Fruit fly (Drosophila melanogaster) whole organism, embryonic: ENCODE data around the gene Polr2D.

Source experiments
- Ada2b ChIP-seq: fragments of 200-800 bp; sonication (Bioruptor generic); IDR thresholded peaks from 2 replicates; pipeline ENCODE4 v1.3.6; 2022; ENCODE audit warnings: missing biosample characterization, missing genetic modification characterization
- B-H2 ChIP-seq: fragments of 200-800 bp; sonication (Bioruptor generic); optimal IDR thresholded peaks from 2 replicates; lab custom pipeline; 2018; ENCODE audit warnings: missing biosample characterization, mild to moderate bottlenecking, missing genetic modification characterization
- CG10209 ChIP-seq: fragments of 200-800 bp; sonication (Bioruptor generic); optimal IDR thresholded peaks from 3 replicates; lab custom pipeline; 2017; ENCODE audit warnings: missing biosample characterization, mild to moderate bottlenecking, missing genetic modification characterization, missing genetic modification reagents
- CG11456 ChIP-seq: fragments of 200-800 bp; sonication (Bioruptor generic); IDR thresholded peaks from 3 replicates; pipeline ENCODE4 v1.3.6; 2022; ENCODE audit warnings: missing biosample characterization, missing genetic modification characterization
- CG11504 ChIP-seq: fragments of 200-800 bp; sonication (Bioruptor generic); optimal IDR thresholded peaks from 3 replicates; lab custom pipeline; 2019; ENCODE audit warnings: missing biosample characterization, mild to moderate bottlenecking, missing genetic modification characterization, moderate library complexity
- CG1233 ChIP-seq: fragments of 200-800 bp; sonication (Bioruptor generic); optimal IDR thresholded peaks from 4 replicates; lab custom pipeline; 2018; ENCODE audit warnings: missing biosample characterization, mild to moderate bottlenecking, missing genetic modification characterization
- CG14050 ChIP-seq: fragments of 200-800 bp; sonication (Bioruptor generic); IDR thresholded peaks from 3 replicates; pipeline ENCODE4 v1.3.6; 2022; ENCODE audit warnings: missing biosample characterization, missing genetic modification characterization
- CG1602 ChIP-seq: fragments of 200-800 bp; sonication (Bioruptor generic); optimal IDR thresholded peaks from 3 replicates; lab custom pipeline; 2016; ENCODE audit warnings: missing biosample characterization, missing genetic modification characterization
- CG18011 ChIP-seq: fragments of 200-800 bp; sonication (Bioruptor generic); optimal IDR thresholded peaks from 2 replicates; lab custom pipeline; 2017; ENCODE audit warnings: missing biosample characterization, missing genetic modification characterization, mild to moderate bottlenecking, moderate library complexity, missing genotype
- CG2678 ChIP-seq: fragments of 200-800 bp; sonication (Bioruptor generic); optimal IDR thresholded peaks from 3 replicates; lab custom pipeline; 2019; ENCODE audit warnings: missing biosample characterization, mild to moderate bottlenecking, missing genetic modification characterization, moderate library complexity
- CG3281 ChIP-seq: fragments of 200-800 bp; sonication (Bioruptor generic); optimal IDR thresholded peaks from 3 replicates; lab custom pipeline; 2017; ENCODE audit warnings: missing biosample characterization, mild to moderate bottlenecking, missing genetic modification characterization
- CG34422 ChIP-seq: fragments of 200-800 bp; sonication (Bioruptor generic); IDR thresholded peaks from 3 replicates; pipeline ENCODE4 v1.3.6; 2022; ENCODE audit warnings: missing biosample characterization, missing genetic modification characterization
- CG3838 ChIP-seq: fragments of 200-800 bp; sonication (Bioruptor generic); optimal IDR thresholded peaks from 3 replicates; lab custom pipeline; 2016; ENCODE audit warnings: missing biosample characterization, missing genetic modification characterization
- CG42726 ChIP-seq: fragments of 200-800 bp; sonication (Bioruptor generic); IDR thresholded peaks from 2 replicates; pipeline ENCODE4 v1.3.6; 2022; ENCODE audit warnings: missing biosample characterization, missing genetic modification characterization; ENCODE audit not compliant: partially characterized antibody
- CG6654 ChIP-seq: fragments of 200-800 bp; sonication (Bioruptor generic); optimal IDR thresholded peaks from 2 replicates; lab custom pipeline; 2017; ENCODE audit warnings: missing biosample characterization, mild to moderate bottlenecking, missing genetic modification characterization
- CG6791 ChIP-seq: fragments of 200-800 bp; sonication (Bioruptor generic); IDR thresholded peaks from 3 replicates; pipeline ENCODE4 v1.3.6; 2022; ENCODE audit warnings: missing biosample characterization, missing genetic modification characterization; ENCODE audit not compliant: partially characterized antibody
- CG7786 ChIP-seq: fragments of 200-800 bp; sonication (Bioruptor generic); optimal IDR thresholded peaks from 2 replicates; lab custom pipeline; 2016; ENCODE audit warnings: missing biosample characterization, missing genetic modification characterization
- CG7928 ChIP-seq: fragments of 200-800 bp; sonication (Bioruptor generic); optimal IDR thresholded peaks from 2 replicates; lab custom pipeline; 2017; ENCODE audit warnings: missing biosample characterization, mild to moderate bottlenecking, missing genetic modification characterization
- CG8089 ChIP-seq: fragments of 200-800 bp; sonication (Bioruptor generic); optimal IDR thresholded peaks from 3 replicates; lab custom pipeline; 2016; ENCODE audit warnings: missing biosample characterization, missing genetic modification characterization
- CG8388 ChIP-seq: fragments of 200-800 bp; sonication (Bioruptor generic); optimal IDR thresholded peaks from 2 replicates; lab custom pipeline; 2019; ENCODE audit warnings: missing biosample characterization, mild to moderate bottlenecking, missing genetic modification characterization, moderate library complexity
- CG9609 ChIP-seq: fragments of 200-800 bp; sonication (Bioruptor generic); optimal IDR thresholded peaks from 3 replicates; lab custom pipeline; 2016; ENCODE audit warnings: missing biosample characterization, missing genetic modification characterization
- CTCF ChIP-seq: fragments of 200-800 bp; sonication (Bioruptor generic); optimal IDR thresholded peaks from 2 replicates; lab custom pipeline; 2017; ENCODE audit warnings: missing biosample characterization, mild to moderate bottlenecking, missing genetic modification characterization, moderate library complexity
- Dip2 ChIP-seq: fragments of 200-800 bp; sonication (Bioruptor generic); IDR thresholded peaks from 2 replicates; pipeline ENCODE4 v1.3.6; 2022; ENCODE audit warnings: missing biosample characterization, missing genetic modification characterization
- Dll ChIP-seq: fragments of 200-800 bp; sonication (Bioruptor generic); IDR thresholded peaks from 4 replicates; pipeline ENCODE4 v1.3.6; 2022; ENCODE audit warnings: missing biosample characterization, missing genetic modification characterization; ENCODE audit not compliant: partially characterized antibody
- H15 ChIP-seq: fragments of 200-800 bp; sonication (Bioruptor generic); IDR thresholded peaks from 3 replicates; pipeline ENCODE4 v1.3.6; 2022; ENCODE audit warnings: missing biosample characterization, missing genetic modification characterization
- HLH4C ChIP-seq: fragments of 200-800 bp; sonication (Bioruptor generic); IDR thresholded peaks from 3 replicates; pipeline ENCODE4 v1.3.6; 2022; ENCODE audit warnings: missing biosample characterization, missing genetic modification characterization; ENCODE audit not compliant: partially characterized antibody
- MTF-1 ChIP-seq: fragments of 200-800 bp; sonication (Bioruptor generic); optimal IDR thresholded peaks from 2 replicates; lab custom pipeline; 2018; ENCODE audit warnings: missing biosample characterization, mild to moderate bottlenecking, missing genetic modification characterization, borderline replicate concordance
- Meics ChIP-seq: fragments of 200-800 bp; sonication (Bioruptor generic); optimal IDR thresholded peaks from 2 replicates; lab custom pipeline; 2017; ENCODE audit warnings: missing biosample characterization, mild to moderate bottlenecking, missing genetic modification characterization
- NC2α ChIP-seq: fragments of 200-800 bp; sonication (Bioruptor generic); optimal IDR thresholded peaks from 2 replicates; lab custom pipeline; 2016; ENCODE audit warnings: missing biosample characterization, missing genetic modification characterization
- Xbp1 ChIP-seq: fragments of 200-800 bp; sonication (Bioruptor generic); optimal IDR thresholded peaks from 3 replicates; lab custom pipeline; 2016; ENCODE audit warnings: missing biosample characterization, mild to moderate bottlenecking, missing genetic modification characterization
- ac ChIP-seq: fragments of 200-800 bp; sonication (Bioruptor generic); optimal IDR thresholded peaks from 3 replicates; lab custom pipeline; 2017; ENCODE audit warnings: missing biosample characterization, mild to moderate bottlenecking, missing genetic modification characterization
- ap ChIP-seq: fragments of 200-800 bp; sonication (Bioruptor generic); IDR thresholded peaks from 2 replicates; pipeline ENCODE4 v1.3.6; 2022; ENCODE audit warnings: missing biosample characterization, missing genetic modification characterization
- bsh ChIP-seq, 2 experiments: fragments of 200-800 bp; sonication (Bioruptor generic); optimal IDR thresholded peaks; 2 replicates each; lab custom pipeline; 2017 to 2018; ENCODE audit warnings: mild to moderate bottlenecking in 2 of 2, missing biosample characterization in 2 of 2, missing genetic modification characterization in 2 of 2, moderate library complexity in 1 of 2
- corto ChIP-seq: fragments of 200-800 bp; sonication (Bioruptor generic); optimal IDR thresholded peaks from 2 replicates; lab custom pipeline; 2016; ENCODE audit warnings: missing biosample characterization, mild to moderate bottlenecking, missing genetic modification characterization, moderate library complexity
- dan ChIP-seq: fragments of 200-800 bp; sonication (Bioruptor generic); IDR thresholded peaks from 2 replicates; pipeline ENCODE4 v1.3.6; 2022; ENCODE audit warnings: missing biosample characterization, missing genetic modification characterization
- eve ChIP-seq, 2 experiments: fragments of >200 bp; optimal IDR thresholded peaks; 2 replicates each; lab custom pipeline; 2017; ENCODE audit warnings: missing biosample characterization in 2 of 2, missing genetic modification characterization in 2 of 2
- ewg ChIP-seq: fragments of 200-800 bp; sonication (Bioruptor generic); optimal IDR thresholded peaks from 3 replicates; lab custom pipeline; 2017; ENCODE audit warnings: mild to moderate bottlenecking, missing biosample characterization, missing genetic modification reagents, missing genetic modification characterization
- grn ChIP-seq: fragments of 200-800 bp; sonication (Bioruptor generic); optimal IDR thresholded peaks from 3 replicates; lab custom pipeline; 2017; ENCODE audit warnings: missing biosample characterization, missing genetic modification characterization
- hth ChIP-seq: fragments of >200 bp; optimal IDR thresholded peaks from 2 replicates; lab custom pipeline; 2017; ENCODE audit warnings: inconsistent platforms
- knrl ChIP-seq: fragments of 200-800 bp; sonication (Bioruptor generic); IDR thresholded peaks from 3 replicates; pipeline ENCODE4 v1.3.6; 2022; ENCODE audit warnings: missing biosample characterization, missing genetic modification characterization; ENCODE audit not compliant: partially characterized antibody
- nau ChIP-seq: fragments of 200-800 bp; sonication (Bioruptor generic); optimal IDR thresholded peaks from 3 replicates; lab custom pipeline; 2017; ENCODE audit warnings: missing biosample characterization, mild to moderate bottlenecking, missing genetic modification characterization, missing genetic modification reagents
- nmo ChIP-seq: fragments of 200-800 bp; sonication (Bioruptor generic); optimal IDR thresholded peaks from 2 replicates; lab custom pipeline; 2018; ENCODE audit warnings: missing biosample characterization, mild to moderate bottlenecking, missing genetic modification characterization, moderate library complexity
- otp ChIP-seq: fragments of 200-800 bp; sonication (Bioruptor generic); IDR thresholded peaks from 3 replicates; pipeline ENCODE4, ENCODE4 v1.3.6; 2022; ENCODE audit warnings: missing biosample characterization, missing genetic modification characterization
- pan ChIP-seq, 4 experiments: fragments of >200 bp in 3 of 4; fragments of 200-800 bp in 1 of 4; sonication (Bioruptor generic) in 1 of 4; optimal IDR thresholded peaks in 3 of 4; IDR thresholded peaks in 1 of 4; 2 replicates each; pipeline versions ENCODE4 v1.3.6 to Lab custom; 2017 to 2022; ENCODE audit warnings: missing biosample characterization in 2 of 4, missing genetic modification characterization in 2 of 4, mixed read lengths in 1 of 4
- peb ChIP-seq: fragments of 200-800 bp; sonication (Bioruptor generic); IDR thresholded peaks from 2 replicates; pipeline ENCODE4 v1.3.6; 2022; ENCODE audit warnings: missing biosample characterization, missing genetic modification characterization
- rib ChIP-seq: fragments of 200-800 bp; sonication (Bioruptor generic); IDR thresholded peaks from 2 replicates; pipeline ENCODE4 v1.3.6; 2022; ENCODE audit warnings: missing biosample characterization, missing genetic modification characterization
- tgo ChIP-seq: fragments of 200-800 bp; sonication (Bioruptor generic); IDR thresholded peaks from 3 replicates; pipeline ENCODE4 v1.3.6; 2022; ENCODE audit warnings: missing biosample characterization, missing genetic modification characterization
- tll ChIP-seq, 2 experiments: fragments of 200-800 bp in 1 of 2; fragments of >200 bp in 1 of 2; sonication (Bioruptor generic) in 1 of 2; optimal IDR thresholded peaks; 2 replicates each; lab custom pipeline; 2017 to 2019; ENCODE audit warnings: missing biosample characterization in 2 of 2, missing genetic modification characterization in 2 of 2, mild to moderate bottlenecking in 1 of 2, moderate library complexity in 1 of 2
- trem ChIP-seq: fragments of 200-800 bp; optimal IDR thresholded peaks from 3 replicates; lab custom pipeline; 2019; ENCODE audit warnings: missing biosample characterization, mild to moderate bottlenecking, missing genetic modification characterization, moderate library complexity
- yki ChIP-seq: fragments of >200 bp; optimal IDR thresholded peaks from 3 replicates; lab custom pipeline; 2018

Polr2D gene

DNA sequence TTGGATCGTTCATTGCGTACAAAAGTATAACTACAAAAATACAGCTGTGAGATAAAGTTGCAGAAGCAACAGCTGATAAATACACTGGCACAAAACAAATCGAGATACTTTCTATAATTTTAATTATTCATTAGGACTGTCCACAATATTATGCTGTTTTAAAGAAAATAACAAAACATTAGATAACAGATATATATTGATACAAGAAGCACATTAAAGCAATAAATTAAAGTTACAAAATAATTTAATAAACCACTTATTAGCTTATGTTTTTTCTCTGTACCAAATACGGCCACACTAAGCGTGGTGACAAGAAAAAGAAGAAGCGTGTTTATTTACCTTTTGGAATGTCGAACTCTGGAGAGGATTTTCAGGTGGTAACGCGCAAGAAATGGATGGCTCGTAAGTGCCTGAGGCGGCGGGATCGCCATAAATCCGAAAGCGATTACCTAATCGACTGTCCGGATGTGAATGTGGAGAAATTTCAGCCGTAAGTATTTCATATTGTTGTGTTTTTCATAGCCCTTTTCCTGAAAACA is 35.0 kb downstream of the Polr2D start, which contains the start of the genes CG7988 and CG7183 (continued):
- peak; percentile 80 for TF ChIP-seq NC2α (GFP tag; lab: Kevin White, UChicago)
- TF ChIP-seq CG3281 (GFP tag; lab: Kevin White, UChicago), result peak; percentile 91
- TF ChIP-seq trem (tag; lab: Kevin White, UChicago), result peak; percentile 97
- TF ChIP-seq HLH4C (GFP tag; lab: Robert Waterston, UW), result no peak
- no peak for TF ChIP-seq yki (lab: Kevin White, UChicago)
- TF ChIP-seq corto (GFP tag; lab: Kevin White, UChicago), result no peak
- TF ChIP-seq CG11504, result peak; percentile 97
- peak; percentile 99 for TF ChIP-seq nmo
- TF ChIP-seq CG2678, result peak; percentile 98
- TF ChIP-seq ewg, result peak; percentile 95
- peak; percentile 94 for TF ChIP-seq CG8089 (GFP tag; lab: Kevin White, UChicago)
- peak; percentile 99 for TF ChIP-seq CG34422 (GFP tag; lab: Robert Waterston, UW)
- peak; percentile 96 for TF ChIP-seq CG1233 (GFP tag; lab: Kevin White, UChicago)
- TF ChIP-seq peb, result peak; percentile 98
- TF ChIP-seq ac (GFP tag; lab: Kevin White, UChicago), result peak; percentile 79
- TF ChIP-seq CG11456 (GFP tag; lab: Robert Waterston, UW), result peak; percentile 97
- TF ChIP-seq bsh (GFP tag; optimal IDR thresholded peaks at IDR 0.05; lab: Kevin White, UChicago), result peak; percentile 81 to 99
- TF ChIP-seq pan (optimal IDR thresholded peaks at IDR 0.05; lab: Kevin White, UChicago), result no peak
- peak in 1 of 2 experiments; percentile 99 for TF ChIP-seq pan (GFP tag; optimal IDR thresholded peaks at IDR 0.05 in 1 of 2, IDR thresholded peaks at IDR 0.05 in 1 of 2)
- TF ChIP-seq CTCF (GFP tag; lab: Kevin White, UChicago), result peak; percentile 60
- TF ChIP-seq CG7786 (GFP tag; lab: Kevin White, UChicago), result peak; percentile 93
- no peak for TF ChIP-seq CG42726
- peak; percentile 98 for TF ChIP-seq H15 (GFP tag; lab: Robert Waterston, UW)
- TF ChIP-seq CG3838 (GFP tag; lab: Kevin White, UChicago), result peak; percentile 94
- TF ChIP-seq tll (GFP tag; optimal IDR thresholded peaks at IDR 0.05; lab: Kevin White, UChicago), result peak in 1 of 2 experiments; percentile 90
- peak; percentile 88 for TF ChIP-seq CG18011
- peak; percentile 92 for TF ChIP-seq CG9609 (GFP tag; lab: Kevin White, UChicago)
- TF ChIP-seq CG14050 (GFP tag; lab: Robert Waterston, UW), result peak; percentile 96
- TF ChIP-seq Dip2 (GFP tag; lab: Robert Waterston, UW), result peak; percentile 65
- TF ChIP-seq otp (GFP tag; lab: Robert Waterston, UW), result peak; percentile 97
- TF ChIP-seq B-H2, result peak; percentile 96
- peak; percentile 97 for TF ChIP-seq rib (GFP tag; lab: Robert Waterston, UW)
- no peak for TF ChIP-seq hth (lab: Kevin White, UChicago)
- TF ChIP-seq Xbp1, result peak; percentile 98
- peak; percentile 98 for TF ChIP-seq Ada2b (GFP tag; lab: Robert Waterston, UW)
- TF ChIP-seq CG6791, result no peak
- TF ChIP-seq CG6654, result peak; percentile 74
- peak; percentile 48; the same call in 1 of the 4 replicates for TF ChIP-seq Dll (GFP tag; lab: Robert Waterston, UW)
- no peak; the same call in 2 of the 3 replicates for TF ChIP-seq knrl (GFP tag; lab: Robert Waterston, UW)
- TF ChIP-seq dan, result peak; percentile 95
- peak; percentile 98 for TF ChIP-seq CG8388 (GFP tag; lab: Kevin White, UChicago)
- TF ChIP-seq ap (GFP tag; lab: Robert Waterston, UW), result peak; percentile 98
- peak; percentile 95 for TF ChIP-seq Meics
- TF ChIP-seq tgo (GFP tag; lab: Robert Waterston, UW), result peak; percentile 99
- TF ChIP-seq nau (GFP tag; lab: Kevin White, UChicago), result no peak
- TF ChIP-seq CG10209 (GFP tag; lab: Kevin White, UChicago), result peak; percentile 98
- TF ChIP-seq CG1602, result peak; percentile 99
- TF ChIP-seq grn, result no peak
- peak; percentile 84 for TF ChIP-seq MTF-1 (GFP tag; lab: Kevin White, UChicago)
- peak in 1 of 2 experiments; percentile 70 for TF ChIP-seq eve (GFP tag; optimal IDR thresholded peaks at IDR 0.05; lab: Kevin White, UChicago)
- peak; percentile 62 for TF ChIP-seq CG7928
